Worm (Caenorhabditis elegans) whole organism, L1 larva: ENCODE data around the gene ari-2.

Experiments
- jun-1 ChIP-seq: fragments of 150-350 bp; optimal IDR thresholded peaks from 2 replicates; lab custom pipeline; 2014; ENCODE audit warnings: missing biosample characterization, missing genetic modification reagents, missing genetic modification characterization
- rnt-1 ChIP-seq: sonication (generic microtip); optimal IDR thresholded peaks from 2 replicates; lab custom pipeline; 2016; ENCODE audit warnings: mild to moderate bottlenecking, missing genetic modification characterization, moderate library complexity, missing compliant biosample characterization
- snpc-4 ChIP-seq: fragments of 150-350 bp; optimal IDR thresholded peaks from 2 replicates; lab custom pipeline; 2014; ENCODE audit warnings: missing biosample characterization, missing genetic modification characterization
- sptf-1 ChIP-seq: fragments of 150-350 bp; optimal IDR thresholded peaks from 2 replicates; lab custom pipeline; 2014; ENCODE audit warnings: missing biosample characterization, missing genetic modification characterization
- tbx-2 ChIP-seq: sonication (generic microtip); optimal IDR thresholded peaks from 2 replicates; lab custom pipeline; 2016; ENCODE audit warnings: missing genetic modification characterization, missing compliant biosample characterization
- unc-62 ChIP-seq: fragments of 150-350 bp; optimal IDR thresholded peaks from 2 replicates; lab custom pipeline; 2014; ENCODE audit warnings: missing biosample characterization, missing genetic modification reagents, missing genetic modification characterization

ce11 chrIV:5564293-5564692 is 13.4 kb downstream of the ari-2 start:
- no peak for TF ChIP-seq jun-1 (tag; lab: Kevin White, UChicago)
- no peak for TF ChIP-seq unc-62 (GFP tag; lab: Kevin White, UChicago)
- TF ChIP-seq tbx-2 (tag; lab: Kevin White, UChicago), result no peak
- no peak for TF ChIP-seq rnt-1 (tag; lab: Kevin White, UChicago)
- TF ChIP-seq snpc-4 (tag; lab: Kevin White, UChicago), result no peak
- TF ChIP-seq sptf-1 (tag; lab: Kevin White, UChicago), result no peak
